Fruit fly (Drosophila melanogaster): Measurements from ENCODE around the gene Rpp14a.

Gene Rpp14a

dm6 chr3R:30063704-30064103, 7.0 kb downstream of the Rpp14a start:
- TF ChIP-seq ovo (GFP tag; optimal IDR thresholded peaks at IDR 0.05) (no peak), CG33017 (tag; optimal IDR thresholded peaks at IDR 0.05) (no peak)

dm6 chr3R:30066004-30066403, 9.3 kb downstream of the Rpp14a start:
- TF ChIP-seq tj (GFP tag; optimal IDR thresholded peaks at IDR 0.05) = no peak
- no peak for TF ChIP-seq CG33017 (tag; optimal IDR thresholded peaks at IDR 0.05)
- no peak for TF ChIP-seq Clk (GFP tag; optimal IDR thresholded peaks at IDR 0.05)
- no peak for TF ChIP-seq kay (GFP tag; ENCODE audit: borderline replicate concordance)
- no peak for TF ChIP-seq CG11617 (GFP tag; optimal IDR thresholded peaks at IDR 0.05)
- no peak for TF ChIP-seq Hr96 (GFP tag; optimal IDR thresholded peaks at IDR 0.05)
- no peak for TF ChIP-seq Crg-1 (GFP tag; optimal IDR thresholded peaks at IDR 0.05)
- TF ChIP-seq CG1620 (GFP tag; optimal IDR thresholded peaks at IDR 0.05) = no peak
- no peak for TF ChIP-seq ovo (GFP tag; optimal IDR thresholded peaks at IDR 0.05)
- no peak for TF ChIP-seq CG12768 (GFP tag; optimal IDR thresholded peaks at IDR 0.05)
- TF ChIP-seq CG5204 (GFP tag; optimal IDR thresholded peaks at IDR 0.05) = no peak

dm6 chr3R:30070198-30070597, 13.5 kb downstream of the Rpp14a start:
- TF ChIP-seq CG7045 (GFP tag; optimal IDR thresholded peaks at IDR 0.05) (no peak), CG7101 (tag; optimal IDR thresholded peaks at IDR 0.05) (no peak), CG5204 (GFP tag; optimal IDR thresholded peaks at IDR 0.05) (no peak), kay (GFP tag; ENCODE audit: borderline replicate concordance) (no peak), ovo (GFP tag; optimal IDR thresholded peaks at IDR 0.05) (no peak), tj (GFP tag; optimal IDR thresholded peaks at IDR 0.05) (no peak), cnc (optimal IDR thresholded peaks at IDR 0.05) (no peak), CG11617 (GFP tag; optimal IDR thresholded peaks at IDR 0.05) (no peak), CG14711 (tag; optimal IDR thresholded peaks at IDR 0.05) (no peak), CG33017 (tag; optimal IDR thresholded peaks at IDR 0.05) (no peak)

- TF ChIP-seq CG1620 (GFP tag; optimal IDR thresholded peaks at IDR 0.05) = no peak
- TF ChIP-seq CG5204 (GFP tag; optimal IDR thresholded peaks at IDR 0.05) = no peak
- no peak for TF ChIP-seq Mnt (GFP tag; optimal IDR thresholded peaks at IDR 0.05)
- TF ChIP-seq CG12768 (GFP tag; optimal IDR thresholded peaks at IDR 0.05) = no peak
- TF ChIP-seq Hr96 (GFP tag; optimal IDR thresholded peaks at IDR 0.05) = no peak
- TF ChIP-seq Clk (GFP tag; optimal IDR thresholded peaks at IDR 0.05) = no peak
- no peak for TF ChIP-seq CG7101 (tag; optimal IDR thresholded peaks at IDR 0.05)
- TF ChIP-seq bab1 (GFP tag; optimal IDR thresholded peaks at IDR 0.05) = no peak
- TF ChIP-seq ovo (GFP tag; optimal IDR thresholded peaks at IDR 0.05) = no peak
- no peak for TF ChIP-seq CG11617 (GFP tag; optimal IDR thresholded peaks at IDR 0.05)
These were observed 15.2 kb downstream of the Rpp14a start for dm6 chr3R:30071827-30072226.

- TF ChIP-seq CG11617 (GFP tag; optimal IDR thresholded peaks at IDR 0.05) (no peak), CG5204 (GFP tag; optimal IDR thresholded peaks at IDR 0.05) (no peak), CG12768 (GFP tag; optimal IDR thresholded peaks at IDR 0.05) (no peak), bab1 (GFP tag; optimal IDR thresholded peaks at IDR 0.05) (no peak), Clk (GFP tag; optimal IDR thresholded peaks at IDR 0.05) (no peak)
These were observed 19.4 kb downstream of the Rpp14a start for dm6 chr3R:30076088-30076487.

dm6 chr3R:30083215-30083614, 26.6 kb downstream of the Rpp14a start:
- TF ChIP-seq CG5204 (GFP tag; optimal IDR thresholded peaks at IDR 0.05) = peak; percentile 20
- no peak for TF ChIP-seq CG12768 (GFP tag; optimal IDR thresholded peaks at IDR 0.05)
- TF ChIP-seq CG7045 (GFP tag; optimal IDR thresholded peaks at IDR 0.05) = peak; percentile 3
- TF ChIP-seq ovo (GFP tag; optimal IDR thresholded peaks at IDR 0.05) = no peak
- TF ChIP-seq cnc (optimal IDR thresholded peaks at IDR 0.05) = no peak
- TF ChIP-seq Clk (GFP tag; optimal IDR thresholded peaks at IDR 0.05) = no peak
- TF ChIP-seq bab1 (GFP tag; optimal IDR thresholded peaks at IDR 0.05) = no peak
- TF ChIP-seq cic (GFP tag; optimal IDR thresholded peaks at IDR 0.05) = no peak
- peak; percentile 12 for TF ChIP-seq CG14711 (tag; optimal IDR thresholded peaks at IDR 0.05)
- TF ChIP-seq kay (GFP tag; ENCODE audit: borderline replicate concordance) = no peak
- TF ChIP-seq Mnt (GFP tag; optimal IDR thresholded peaks at IDR 0.05) = no peak
- no peak for TF ChIP-seq Crg-1 (GFP tag; optimal IDR thresholded peaks at IDR 0.05)

dm6 chr3R:30084137-30084536, 27.5 kb downstream of the Rpp14a start:
- TF ChIP-seq Hr96 (GFP tag; optimal IDR thresholded peaks at IDR 0.05) = no peak
- TF ChIP-seq Mnt (GFP tag; optimal IDR thresholded peaks at IDR 0.05) = no peak
- no peak for TF ChIP-seq cnc (optimal IDR thresholded peaks at IDR 0.05)
- TF ChIP-seq Crg-1 (GFP tag; optimal IDR thresholded peaks at IDR 0.05) = no peak
- TF ChIP-seq CG33017 (tag; optimal IDR thresholded peaks at IDR 0.05) = no peak
- TF ChIP-seq CG7045 (GFP tag; optimal IDR thresholded peaks at IDR 0.05) = peak; percentile 56
- TF ChIP-seq CG11617 (GFP tag; optimal IDR thresholded peaks at IDR 0.05) = peak; percentile 32
- no peak for TF ChIP-seq CG14711 (tag; optimal IDR thresholded peaks at IDR 0.05)
- peak; percentile 66 for TF ChIP-seq CG5204 (GFP tag; optimal IDR thresholded peaks at IDR 0.05)
- no peak for TF ChIP-seq pad (GFP tag; optimal IDR thresholded peaks at IDR 0.05)
- peak; percentile 18 for TF ChIP-seq cic (GFP tag; optimal IDR thresholded peaks at IDR 0.05)
- no peak for TF ChIP-seq bab1 (GFP tag; optimal IDR thresholded peaks at IDR 0.05)
- no peak for TF ChIP-seq ovo (GFP tag; optimal IDR thresholded peaks at IDR 0.05)
- TF ChIP-seq Clk (GFP tag; optimal IDR thresholded peaks at IDR 0.05) = no peak
- TF ChIP-seq tj (GFP tag; optimal IDR thresholded peaks at IDR 0.05) = no peak
- no peak for TF ChIP-seq CG1620 (GFP tag; optimal IDR thresholded peaks at IDR 0.05)
- peak; percentile 35 for TF ChIP-seq CG7101 (tag; optimal IDR thresholded peaks at IDR 0.05)
- peak; percentile 20 for TF ChIP-seq toe (GFP tag; optimal IDR thresholded peaks at IDR 0.05)
- TF ChIP-seq kay (GFP tag; ENCODE audit: borderline replicate concordance) = peak; percentile 64
- TF ChIP-seq CG12768 (GFP tag; optimal IDR thresholded peaks at IDR 0.05) = no peak

Data from whole organism, adult.